Fruit fly (Drosophila melanogaster) whole organism, pupa: ENCODE measurements around the gene CG1789.

Experiments
- CG10348 ChIP-seq: fragments of 200-800 bp; sonication (Bioruptor generic); IDR thresholded peaks from 2 replicates; pipeline ENCODE4 v1.3.6; 2022; ENCODE audit warnings: missing biosample characterization, missing genetic modification characterization
- CG12605 ChIP-seq: fragments of 200-800 bp; sonication (Bioruptor generic); IDR thresholded peaks from 2 replicates; pipeline ENCODE4 v1.3.6; 2022; ENCODE audit warnings: missing biosample characterization, missing genetic modification characterization
- CG13204 ChIP-seq: fragments of 200-800 bp; sonication (Bioruptor generic); optimal IDR thresholded peaks from 2 replicates; lab custom pipeline; 2018; ENCODE audit warnings: missing biosample characterization, mild to moderate bottlenecking, missing genetic modification characterization, moderate library complexity
- CG14655 ChIP-seq: fragments of 200-800 bp; sonication (Bioruptor generic); optimal IDR thresholded peaks from 3 replicates; lab custom pipeline; 2017; ENCODE audit warnings: mild to moderate bottlenecking, missing biosample characterization, missing genetic modification reagents, missing genetic modification characterization
- CG15710 ChIP-seq: fragments of 200-800 bp; sonication (Bioruptor generic); optimal IDR thresholded peaks from 2 replicates; lab custom pipeline; 2018; ENCODE audit warnings: missing biosample characterization, mild to moderate bottlenecking, missing genetic modification characterization, moderate library complexity
- CG17806 ChIP-seq: fragments of 200-800 bp; sonication (Bioruptor generic); optimal IDR thresholded peaks from 2 replicates; lab custom pipeline; 2018; ENCODE audit warnings: missing biosample characterization, mild to moderate bottlenecking, missing genetic modification characterization, moderate library complexity
- CG32121 ChIP-seq: fragments of 200-800 bp; sonication (Bioruptor generic); IDR thresholded peaks from 2 replicates; pipeline ENCODE4 v1.3.6; 2022; ENCODE audit warnings: missing biosample characterization, missing genetic modification characterization
- CG34367 ChIP-seq: fragments of 200-800 bp; sonication (Bioruptor generic); optimal IDR thresholded peaks from 2 replicates; lab custom pipeline; 2018; ENCODE audit warnings: missing biosample characterization, mild to moderate bottlenecking, missing genetic modification characterization
- CG4496 ChIP-seq: fragments of 200-800 bp; sonication (Bioruptor generic); IDR thresholded peaks from 3 replicates; pipeline ENCODE4 v1.3.6; 2022; ENCODE audit warnings: missing biosample characterization, missing genetic modification characterization
- CG8159 ChIP-seq: fragments of 200-800 bp; sonication (Bioruptor generic); optimal IDR thresholded peaks from 3 replicates; lab custom pipeline; 2018; ENCODE audit warnings: missing biosample characterization, mild to moderate bottlenecking, missing genetic modification characterization, moderate library complexity
- CG8301 ChIP-seq: fragments of 200-800 bp; sonication (Bioruptor generic); optimal IDR thresholded peaks from 2 replicates; lab custom pipeline; 2018; ENCODE audit warnings: missing biosample characterization, mild to moderate bottlenecking, missing genetic modification characterization
- CG9948 ChIP-seq: fragments of 200-800 bp; sonication (Bioruptor generic); optimal IDR thresholded peaks from 2 replicates; lab custom pipeline; 2018; ENCODE audit warnings: missing biosample characterization, mild to moderate bottlenecking, missing genetic modification characterization, moderate library complexity
- D1 ChIP-seq: fragments of 200-800 bp; sonication (Bioruptor generic); optimal IDR thresholded peaks from 2 replicates; lab custom pipeline; 2018; ENCODE audit warnings: missing biosample characterization, mild to moderate bottlenecking, missing genetic modification characterization, moderate library complexity
- EcR ChIP-seq: fragments of 200-800 bp; sonication (Bioruptor generic); optimal IDR thresholded peaks from 3 replicates; lab custom pipeline; 2019; ENCODE audit warnings: missing biosample characterization, missing genetic modification characterization, mild to moderate bottlenecking, moderate library complexity, missing genetic modification reagents
- Ets98B ChIP-seq: fragments of 200-800 bp; sonication (Bioruptor generic); IDR thresholded peaks from 2 replicates; pipeline ENCODE4 v1.3.6; 2022; ENCODE audit warnings: missing biosample characterization, missing genetic modification characterization
- Pif1A ChIP-seq: fragments of 200-800 bp; sonication (Bioruptor generic); optimal IDR thresholded peaks from 3 replicates; lab custom pipeline; 2016; ENCODE audit warnings: missing biosample characterization, missing genetic modification characterization
- Pif1B ChIP-seq: fragments of 200-800 bp; sonication (Bioruptor generic); optimal IDR thresholded peaks from 3 replicates; lab custom pipeline; 2016; ENCODE audit warnings: missing biosample characterization, missing genetic modification characterization
- Snoo ChIP-seq: fragments of 200-800 bp; sonication (Bioruptor generic); optimal IDR thresholded peaks from 3 replicates; lab custom pipeline; 2017; ENCODE audit warnings: missing biosample characterization, mild to moderate bottlenecking, missing genetic modification characterization, inconsistent platforms
- fd96Ca ChIP-seq: fragments of 200-800 bp; sonication (Bioruptor generic); IDR thresholded peaks from 3 replicates; pipeline ENCODE4 v1.3.6; 2022; ENCODE audit warnings: missing biosample characterization, missing genetic modification characterization
- gl ChIP-seq: fragments of 200-800 bp; sonication (Bioruptor generic); optimal IDR thresholded peaks from 2 replicates; lab custom pipeline; 2018; ENCODE audit warnings: missing biosample characterization, mild to moderate bottlenecking, missing genetic modification characterization
- rn ChIP-seq: fragments of 200-800 bp; sonication (Bioruptor generic); IDR thresholded peaks from 2 replicates; pipeline ENCODE4 v1.3.6; 2022; ENCODE audit warnings: missing biosample characterization, missing genetic modification characterization

CG1789 gene

dm6 chrX:8731464-8731863, 11.1 kb downstream of the CG1789 start:
- peak; percentile 38 for TF ChIP-seq CG8159
- peak; percentile 18 for TF ChIP-seq CG9948
- TF ChIP-seq CG15710 (tag; lab: Kevin White, UChicago) = peak; percentile 24
- peak; percentile 24 for TF ChIP-seq CG17806 (tag; lab: Kevin White, UChicago)
- no peak for TF ChIP-seq CG13204

DNA sequence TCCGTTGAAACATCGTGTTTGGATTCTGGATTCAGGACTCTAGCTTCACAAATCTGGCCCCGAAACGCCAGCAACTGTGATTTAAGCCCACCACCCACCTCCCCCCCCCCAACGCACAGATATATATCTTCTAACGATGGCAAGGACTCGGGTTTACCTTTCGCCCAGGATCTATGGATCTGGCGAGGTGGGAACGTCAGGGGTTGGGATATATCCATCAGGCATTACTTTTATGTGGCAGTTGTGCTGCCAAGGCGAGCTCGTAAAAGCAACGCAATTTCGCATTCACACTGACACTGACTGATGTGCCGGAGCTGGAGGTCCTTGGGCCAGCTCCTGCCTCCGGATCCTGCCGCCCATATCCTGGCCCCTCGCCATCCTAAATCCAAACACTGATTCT, 12.1 kb downstream of the CG1789 start:
- no peak for TF ChIP-seq CG4496 (GFP tag; lab: Robert Waterston, UW)
- TF ChIP-seq Ets98B (GFP tag; lab: Robert Waterston, UW) = no peak
- TF ChIP-seq CG8159 = no peak
- no peak for TF ChIP-seq CG13204
- TF ChIP-seq Pif1B = no peak
- no peak for TF ChIP-seq CG34367
- TF ChIP-seq CG15710 (tag; lab: Kevin White, UChicago) = no peak
- no peak for TF ChIP-seq CG17806 (tag; lab: Kevin White, UChicago)
- TF ChIP-seq CG10348 (GFP tag; lab: Robert Waterston, UW) = no peak
- TF ChIP-seq rn (GFP tag; lab: Robert Waterston, UW) = no peak
- no peak for TF ChIP-seq CG32121 (GFP tag; lab: Robert Waterston, UW)
- TF ChIP-seq CG12605 (GFP tag; lab: Robert Waterston, UW) = no peak
- no peak for TF ChIP-seq Pif1A (GFP tag; lab: Kevin White, UChicago)
- no peak for TF ChIP-seq D1 (tag; lab: Kevin White, UChicago)
- no peak for TF ChIP-seq CG9948
- TF ChIP-seq Snoo = no peak

dm6 chrX:8743456-8743965, 23.2 kb downstream of the CG1789 start:
- TF ChIP-seq D1 (tag; lab: Kevin White, UChicago) (no peak), Pif1A (GFP tag; lab: Kevin White, UChicago) (no peak), CG17806 (tag; lab: Kevin White, UChicago) (no peak), CG15710 (tag; lab: Kevin White, UChicago) (no peak), CG12605 (GFP tag; lab: Robert Waterston, UW) (no peak), gl (tag; lab: Kevin White, UChicago) (no peak), Snoo (no peak), Pif1B (no peak), CG8301 (tag; lab: Kevin White, UChicago) (no peak), CG13204 (no peak), CG4496 (GFP tag; lab: Robert Waterston, UW) (no peak), fd96Ca (GFP tag; lab: Robert Waterston, UW) (no peak)

DNA sequence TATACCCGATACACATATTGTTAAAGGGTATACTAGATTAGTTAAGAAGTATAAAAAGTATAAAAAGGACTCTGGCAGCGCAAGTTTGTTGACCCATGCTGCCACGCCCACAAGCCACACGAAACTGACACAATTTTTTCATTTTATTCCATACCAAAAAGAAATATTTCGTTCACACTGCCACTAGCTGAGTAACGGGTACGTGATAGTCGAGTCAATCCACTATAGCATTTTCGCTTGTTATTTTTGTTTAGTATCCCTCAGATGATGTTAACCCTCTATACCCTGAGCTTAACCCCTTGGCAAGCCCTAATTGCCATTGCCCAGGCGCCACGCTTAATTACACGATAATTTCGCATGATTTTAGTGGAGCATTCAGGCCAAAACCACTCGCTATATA, 26.6 kb downstream of the CG1789 start:
- no peak for TF ChIP-seq CG12605 (GFP tag; lab: Robert Waterston, UW)
- no peak for TF ChIP-seq CG10348 (GFP tag; lab: Robert Waterston, UW)
- TF ChIP-seq CG15710 (tag; lab: Kevin White, UChicago) = no peak
- no peak for TF ChIP-seq CG14655 (GFP tag; lab: Kevin White, UChicago)
- no peak for TF ChIP-seq Pif1A (GFP tag; lab: Kevin White, UChicago)

DNA sequence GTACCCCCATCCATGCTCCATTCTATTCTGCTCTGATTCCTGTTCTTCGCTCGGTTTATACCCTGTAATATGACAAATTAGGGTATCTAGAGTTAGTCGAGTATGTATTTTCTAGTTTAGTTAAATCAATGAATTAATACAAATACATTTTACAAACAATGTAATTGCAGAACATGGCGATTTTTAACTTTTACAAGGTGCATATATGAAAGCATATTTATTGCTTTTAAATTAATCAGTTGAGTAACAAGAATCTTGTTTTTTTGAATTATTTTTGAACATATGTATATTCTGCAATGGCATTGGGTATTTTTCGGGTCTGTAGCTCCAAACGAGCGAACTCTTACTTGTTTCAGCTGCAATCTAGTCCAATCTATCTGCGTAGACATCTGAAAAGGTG, 27.3 kb downstream of the CG1789 start:
- TF ChIP-seq CG32121 (GFP tag; lab: Robert Waterston, UW) (no peak), CG10348 (GFP tag; lab: Robert Waterston, UW) (no peak), EcR (no peak), CG34367 (peak; percentile 52), CG8301 (tag; lab: Kevin White, UChicago) (peak; percentile 68), CG12605 (GFP tag; lab: Robert Waterston, UW) (no peak), rn (GFP tag; lab: Robert Waterston, UW) (no peak), Pif1A (GFP tag; lab: Kevin White, UChicago) (peak; percentile 5), CG9948 (peak; percentile 49), CG4496 (GFP tag; lab: Robert Waterston, UW) (peak; percentile 14; the same call in 1 of the 3 replicates), CG14655 (GFP tag; lab: Kevin White, UChicago) (peak; percentile 80), D1 (tag; lab: Kevin White, UChicago) (peak; percentile 32), CG17806 (tag; lab: Kevin White, UChicago) (peak; percentile 45), CG15710 (tag; lab: Kevin White, UChicago) (peak; percentile 60), Pif1B (peak; percentile 14), CG8159 (peak; percentile 63)
- TF ChIP-seq, all 21 proteins: peak for 11

- no peak for TF ChIP-seq CG15710 (tag; lab: Kevin White, UChicago)
- no peak for TF ChIP-seq CG8159
- TF ChIP-seq CG34367 = no peak
- no peak for TF ChIP-seq EcR
- no peak for TF ChIP-seq CG13204
- TF ChIP-seq Pif1A (GFP tag; lab: Kevin White, UChicago) = no peak
- no peak for TF ChIP-seq gl (tag; lab: Kevin White, UChicago)
- no peak for TF ChIP-seq CG17806 (tag; lab: Kevin White, UChicago)
- TF ChIP-seq rn (GFP tag; lab: Robert Waterston, UW) = no peak
- TF ChIP-seq CG8301 (tag; lab: Kevin White, UChicago) = no peak
- TF ChIP-seq Snoo = no peak
- no peak for TF ChIP-seq D1 (tag; lab: Kevin White, UChicago)
Measured at dm6 chrX:8753703-8754102, 33.4 kb downstream of the CG1789 start.

DNA sequence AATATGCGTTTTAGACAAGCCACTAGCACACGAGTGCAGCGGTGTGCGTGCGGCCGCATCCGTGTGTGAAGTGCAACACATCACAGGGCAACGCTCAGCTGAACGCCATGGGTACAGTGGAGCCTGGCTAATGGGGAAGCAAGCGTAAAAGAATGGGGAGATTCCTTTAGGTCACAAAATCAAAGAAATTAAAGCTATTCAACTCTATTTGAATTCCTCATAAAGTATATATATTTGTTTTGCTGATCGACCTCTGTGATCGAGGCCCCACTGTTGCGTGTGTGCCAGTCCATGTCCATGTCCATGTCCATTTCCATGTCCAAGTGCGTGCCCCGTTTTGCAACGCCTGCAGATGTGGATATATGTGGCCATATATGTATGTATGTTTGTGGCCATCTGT, 35.0 kb downstream of the CG1789 start:
- TF ChIP-seq gl (tag; lab: Kevin White, UChicago) (peak; percentile 62), rn (GFP tag; lab: Robert Waterston, UW) (peak; percentile 30; the same call in 1 of the 2 replicates), CG15710 (tag; lab: Kevin White, UChicago) (peak; percentile 75), Ets98B (GFP tag; lab: Robert Waterston, UW) (peak; percentile 67), CG14655 (GFP tag; lab: Kevin White, UChicago) (peak; percentile 64), CG13204 (peak; percentile 35), CG34367 (peak; percentile 71), fd96Ca (GFP tag; lab: Robert Waterston, UW) (peak; percentile 82), CG4496 (GFP tag; lab: Robert Waterston, UW) (peak; percentile 74; the same call in 1 of the 3 replicates), Snoo (peak; percentile 22), CG32121 (GFP tag; lab: Robert Waterston, UW) (peak; percentile 31; the same call in 1 of the 2 replicates), CG9948 (peak; percentile 70), CG10348 (GFP tag; lab: Robert Waterston, UW) (no peak), EcR (no peak), CG17806 (tag; lab: Kevin White, UChicago) (peak; percentile 70), CG8159 (peak; percentile 73), Pif1A (GFP tag; lab: Kevin White, UChicago) (peak; percentile 57), CG12605 (GFP tag; lab: Robert Waterston, UW) (peak; percentile 38; the same call in 1 of the 2 replicates), CG8301 (tag; lab: Kevin White, UChicago) (peak; percentile 52), D1 (tag; lab: Kevin White, UChicago) (no peak), Pif1B (peak; percentile 57)
